Worm (Caenorhabditis elegans) whole organism, L3 larva: ENCODE results near the gene ZK1320.3.

Source experiments
- ZK546.5 ChIP-seq: sonication (generic microtip); optimal IDR thresholded peaks from 2 replicates; lab custom pipeline; 2017; ENCODE audit warnings: missing biosample characterization, missing genetic modification characterization
- aly-2 ChIP-seq: fragments of 150-350 bp; optimal IDR thresholded peaks from 2 replicates; lab custom pipeline; 2014; ENCODE audit warnings: missing biosample characterization, missing genetic modification characterization
- ama-1 ChIP-seq: fragments of 150-350 bp; optimal IDR thresholded peaks from 2 replicates; lab custom pipeline; 2018
- ceh-16 ChIP-seq: sonication (generic microtip); optimal IDR thresholded peaks from 2 replicates; lab custom pipeline; 2017; ENCODE audit warnings: missing biosample characterization, missing genetic modification characterization
- ceh-28 ChIP-seq: fragments of 150-350 bp; optimal IDR thresholded peaks from 2 replicates; lab custom pipeline; 2014; ENCODE audit warnings: missing biosample characterization, missing genetic modification reagents, missing genetic modification characterization
- ceh-82 ChIP-seq: fragments of 150-350 bp; optimal IDR thresholded peaks from 2 replicates; lab custom pipeline; 2014; ENCODE audit warnings: missing biosample characterization, missing genetic modification characterization
- ceh-9 ChIP-seq: sonication (generic microtip); optimal IDR thresholded peaks from 2 replicates; lab custom pipeline; 2018; ENCODE audit warnings: missing biosample characterization, missing genetic modification characterization
- daf-12 ChIP-seq: fragments of 150-350 bp; optimal IDR thresholded peaks from 2 replicates; lab custom pipeline; 2014; ENCODE audit warnings: missing biosample characterization, missing genetic modification reagents, missing genetic modification characterization
- egl-27 ChIP-seq: sonication (generic microtip); optimal IDR thresholded peaks from 4 replicates; lab custom pipeline; 2017; ENCODE audit warnings: missing biosample characterization, missing genetic modification reagents, missing genetic modification characterization
- egl-5 ChIP-seq: fragments of 150-350 bp; optimal IDR thresholded peaks from 2 replicates; lab custom pipeline; 2017; ENCODE audit warnings: missing biosample characterization, missing genetic modification reagents, missing genetic modification characterization, inconsistent platforms
- elt-1 ChIP-seq: fragments of 150-350 bp; optimal IDR thresholded peaks from 2 replicates; lab custom pipeline; 2014; ENCODE audit warnings: missing biosample characterization, missing genetic modification characterization
- elt-2 ChIP-seq: sonication (generic microtip); optimal IDR thresholded peaks from 2 replicates; lab custom pipeline; 2016; ENCODE audit warnings: missing genetic modification reagents, mild to moderate bottlenecking, missing genetic modification characterization, missing compliant biosample characterization
- elt-3 ChIP-seq, 3 experiments: fragments of 150-350 bp in 1 of 3; sonication (generic microtip) in 2 of 3; optimal IDR thresholded peaks; 2 replicates in 2 of 3; 4 replicates in 1 of 3; lab custom pipeline; 2014 to 2017; ENCODE audit warnings: missing biosample characterization in 3 of 3, missing genetic modification characterization in 3 of 3
- eor-1 ChIP-seq, 2 experiments: fragments of 150-350 bp; optimal IDR thresholded peaks; 2 replicates each; lab custom pipeline; 2014 to 2018; ENCODE audit warnings: missing biosample characterization in 2 of 2, missing genetic modification characterization in 2 of 2
- fkh-10 ChIP-seq: sonication (generic microtip); optimal IDR thresholded peaks from 2 replicates; lab custom pipeline; 2017; ENCODE audit warnings: missing biosample characterization, missing genetic modification reagents, missing genetic modification characterization
- fkh-2 ChIP-seq: fragments of 150-350 bp; optimal IDR thresholded peaks from 2 replicates; lab custom pipeline; 2014; ENCODE audit warnings: missing biosample characterization, missing genetic modification reagents, missing genetic modification characterization
- jun-1 ChIP-seq: fragments of 150-350 bp; optimal IDR thresholded peaks from 2 replicates; lab custom pipeline; 2014; ENCODE audit warnings: missing biosample characterization, missing genetic modification reagents, missing genetic modification characterization
- lin-15B ChIP-seq: fragments of 150-350 bp; optimal IDR thresholded peaks from 2 replicates; lab custom pipeline; 2014; ENCODE audit warnings: missing biosample characterization, missing genetic modification characterization
- lin-39 ChIP-seq: fragments of 150-350 bp; optimal IDR thresholded peaks from 2 replicates; lab custom pipeline; 2018; ENCODE audit warnings: missing biosample characterization, missing genetic modification reagents, missing genetic modification characterization
- lsy-12 ChIP-seq: sonication (generic microtip); optimal IDR thresholded peaks from 2 replicates; lab custom pipeline; 2016; ENCODE audit warnings: mild to moderate bottlenecking, missing genetic modification characterization, missing compliant biosample characterization
- mdl-1 ChIP-seq: fragments of 150-350 bp; optimal IDR thresholded peaks from 2 replicates; lab custom pipeline; 2014; ENCODE audit warnings: missing biosample characterization, missing genetic modification characterization
- nfya-1 ChIP-seq: sonication (generic microtip); optimal IDR thresholded peaks from 2 replicates; lab custom pipeline; 2017; ENCODE audit warnings: missing genetic modification characterization, mild to moderate bottlenecking, missing compliant biosample characterization, antibody characterized with exemption, moderate library complexity; ENCODE audit not compliant: insufficient read depth
- nhr-23 ChIP-seq: fragments of 150-350 bp; optimal IDR thresholded peaks from 2 replicates; lab custom pipeline; 2014; ENCODE audit warnings: missing biosample characterization, missing genetic modification reagents, missing genetic modification characterization
- nhr-237 ChIP-seq: fragments of 150-350 bp; optimal IDR thresholded peaks from 2 replicates; lab custom pipeline; 2014; ENCODE audit warnings: missing biosample characterization, missing genetic modification characterization
- nhr-25 ChIP-seq: sonication (generic microtip); optimal IDR thresholded peaks from 2 replicates; lab custom pipeline; 2017; ENCODE audit warnings: missing biosample characterization, missing genetic modification characterization
- nhr-28 ChIP-seq: fragments of 150-350 bp; optimal IDR thresholded peaks from 2 replicates; lab custom pipeline; 2014; ENCODE audit warnings: missing biosample characterization, missing genetic modification characterization
- nhr-67 ChIP-seq: fragments of 150-350 bp; optimal IDR thresholded peaks from 2 replicates; lab custom pipeline; 2014; ENCODE audit warnings: missing biosample characterization, missing genetic modification characterization
- nhr-76 ChIP-seq: fragments of 150-350 bp; sonication (generic microtip); optimal IDR thresholded peaks from 5 replicates; lab custom pipeline; 2014; ENCODE audit warnings: missing biosample characterization, missing genetic modification characterization
- pha-4 ChIP-seq: fragments of 150-350 bp; optimal IDR thresholded peaks from 2 replicates; lab custom pipeline; 2014; ENCODE audit warnings: missing biosample characterization, missing genetic modification reagents, missing genetic modification characterization
- sea-2 ChIP-seq: fragments of 150-350 bp; sonication (generic microtip); optimal IDR thresholded peaks from 4 replicates; lab custom pipeline; 2014; ENCODE audit warnings: missing biosample characterization, missing genetic modification reagents, missing genetic modification characterization
- skn-1 ChIP-seq: fragments of 150-350 bp; optimal IDR thresholded peaks from 2 replicates; lab custom pipeline; 2014; ENCODE audit warnings: missing biosample characterization, missing genetic modification characterization
- snpc-4 ChIP-seq: fragments of 150-350 bp; optimal IDR thresholded peaks from 2 replicates; lab custom pipeline; 2014; ENCODE audit warnings: missing biosample characterization, missing genetic modification characterization
- tbx-2 ChIP-seq: sonication (generic microtip); optimal IDR thresholded peaks from 2 replicates; lab custom pipeline; 2016; ENCODE audit warnings: mild to moderate bottlenecking, missing genetic modification characterization, missing compliant biosample characterization
- unc-39 ChIP-seq: sonication (generic microtip); optimal IDR thresholded peaks from 4 replicates; lab custom pipeline; 2017; ENCODE audit warnings: missing biosample characterization, missing genetic modification characterization
- unc-62 ChIP-seq: fragments of 150-350 bp; sonication (generic microtip); optimal IDR thresholded peaks from 4 replicates; lab custom pipeline; 2014; ENCODE audit warnings: missing biosample characterization, missing genetic modification reagents, missing genetic modification characterization
- zag-1 ChIP-seq: fragments of 150-350 bp; optimal IDR thresholded peaks from 2 replicates; lab custom pipeline; 2014; ENCODE audit warnings: missing biosample characterization, missing genetic modification characterization
- ztf-11 ChIP-seq: fragments of 150-350 bp; optimal IDR thresholded peaks from 2 replicates; lab custom pipeline; 2014; ENCODE audit warnings: missing biosample characterization, missing genetic modification characterization
- ztf-4 ChIP-seq: fragments of 150-350 bp; optimal IDR thresholded peaks from 2 replicates; lab custom pipeline; 2014; ENCODE audit warnings: missing biosample characterization, missing genetic modification characterization

The ZK1320.3 gene

ce11 chrII:9686663-9687193 lies 26.5 kb upstream of the ZK1320.3 start, which contains the start of gene ZK1320.9:
Gene ZK1320.9, minus strand, starts transcription at chrII:9686713.
- TF ChIP-seq pha-4 (tag; lab: Kevin White, UChicago) (peak; percentile 33), lin-39 (tag; lab: Kevin White, UChicago) (no peak), aly-2 (tag; lab: Kevin White, UChicago) (no peak), ztf-11 (tag; lab: Kevin White, UChicago) (no peak), tbx-2 (tag; lab: Kevin White, UChicago) (no peak), lsy-12 (tag; lab: Kevin White, UChicago) (no peak), nhr-76 (tag; lab: Kevin White, UChicago) (peak; percentile 59), nhr-67 (tag; lab: Kevin White, UChicago) (no peak), nhr-237 (tag; lab: Kevin White, UChicago) (no peak), unc-62 (no peak), sea-2 (GFP tag; lab: Kevin White, UChicago) (no peak), eor-1 (tag; optimal IDR thresholded peaks at IDR 0.05; lab: Kevin White, UChicago) (no peak), daf-12 (tag; lab: Kevin White, UChicago) (no peak), nhr-25 (tag; lab: Kevin White, UChicago) (peak; percentile 18), snpc-4 (tag; lab: Kevin White, UChicago) (no peak), lin-15B (peak; percentile 13), unc-39 (no peak), ama-1 (lab: Kevin White, UChicago) (no peak), ztf-4 (tag; lab: Kevin White, UChicago) (no peak), elt-2 (tag; lab: Kevin White, UChicago) (peak; percentile 50), fkh-2 (tag; lab: Kevin White, UChicago) (no peak)

- TF ChIP-seq skn-1, result no peak
- peak; percentile 50 for TF ChIP-seq ama-1 (lab: Kevin White, UChicago)
Measured at ce11 chrII:9684175-9684574, 24.0 kb upstream of the ZK1320.3 start.

ce11 chrII:9682044-9682443 lies 21.8 kb upstream of the ZK1320.3 start:
- TF ChIP-seq ceh-28 (tag; lab: Kevin White, UChicago) (no peak), egl-27 (tag; lab: Kevin White, UChicago) (no peak), lin-15B (no peak), elt-3 (tag; optimal IDR thresholded peaks at IDR 0.05; lab: Kevin White, UChicago) (no peak), ceh-9 (tag; lab: Kevin White, UChicago) (no peak), fkh-2 (tag; lab: Kevin White, UChicago) (no peak), fkh-10 (GFP tag; lab: Kevin White, UChicago) (peak; percentile 68), ceh-82 (tag; lab: Kevin White, UChicago) (no peak)

DNA sequence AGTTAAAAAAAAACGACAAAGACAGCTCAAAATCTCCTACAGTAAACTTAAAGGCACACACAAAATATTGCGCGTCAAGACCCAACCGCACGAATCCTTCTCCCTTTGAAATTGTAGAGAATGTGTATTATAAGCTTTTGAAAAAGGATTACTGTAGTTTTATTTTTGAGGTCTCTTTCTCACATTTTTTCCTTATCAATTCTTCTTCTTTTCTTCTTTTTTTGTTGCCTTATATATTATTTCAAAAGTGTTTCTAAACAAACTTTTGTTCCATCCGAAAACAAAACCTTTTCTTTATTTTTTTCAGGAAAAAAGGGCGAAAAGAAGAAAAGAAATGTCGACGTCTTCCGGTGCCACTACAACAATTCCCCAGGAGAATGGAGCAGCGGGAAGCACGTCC lies 20.3 kb upstream of the ZK1320.3 start, which contains the start of gene ZK1320.13:
TSS of gene ZK1320.13 (plus strand) at position 301 of the 400 bp plus-strand sequence.
- TF ChIP-seq snpc-4 (tag; lab: Kevin White, UChicago) (no peak), mdl-1 (tag; lab: Kevin White, UChicago) (no peak), ceh-82 (tag; lab: Kevin White, UChicago) (no peak)
- TF ChIP-seq, all 47 proteins: peak for 0

- TF ChIP-seq ztf-11 (tag; lab: Kevin White, UChicago) (no peak), zag-1 (tag; lab: Kevin White, UChicago) (no peak), egl-5 (tag; lab: Kevin White, UChicago) (no peak), ama-1 (lab: Kevin White, UChicago) (no peak), ceh-28 (tag; lab: Kevin White, UChicago) (no peak), elt-3 (tag; optimal IDR thresholded peaks at IDR 0.05; lab: Kevin White, UChicago) (no peak), ztf-4 (tag; lab: Kevin White, UChicago) (no peak), ZK546.5 (tag; lab: Kevin White, UChicago) (no peak), jun-1 (tag; lab: Kevin White, UChicago) (no peak), lsy-12 (tag; lab: Kevin White, UChicago) (no peak), nhr-23 (tag; lab: Kevin White, UChicago) (no peak), snpc-4 (tag; lab: Kevin White, UChicago) (no peak), unc-62 (no peak), nfya-1 (tag; lab: Kevin White, UChicago) (no peak), nhr-28 (tag; lab: Kevin White, UChicago) (no peak), nhr-237 (tag; lab: Kevin White, UChicago) (no peak), elt-1 (tag; lab: Kevin White, UChicago) (no peak), ceh-16 (tag; lab: Kevin White, UChicago) (no peak), ceh-82 (tag; lab: Kevin White, UChicago) (no peak)
Measured at ce11 chrII:9679842-9680241, 19.6 kb upstream of the ZK1320.3 start.
